Worm (Caenorhabditis elegans) whole organism, late embryonic: ENCODE data around the gene lnp-1.

Experiments used
- C38D4.7 ChIP-seq: fragments of 200-800 bp; sonication (Bioruptor generic); optimal IDR thresholded peaks from 2 replicates; lab custom pipeline; 2018; ENCODE audit warnings: mild to moderate bottlenecking, missing genetic modification characterization, moderate library complexity, missing compliant biosample characterization
- F13H6.1 ChIP-seq: sonication (generic microtip); optimal IDR thresholded peaks from 2 replicates; lab custom pipeline; 2016; ENCODE audit warnings: missing genetic modification characterization, missing compliant biosample characterization
- K02D7.2 ChIP-seq: sonication (generic microtip); optimal IDR thresholded peaks from 2 replicates; lab custom pipeline; 2017; ENCODE audit warnings: mild to moderate bottlenecking, missing genetic modification characterization, missing compliant biosample characterization
- T23F11.4 ChIP-seq: fragments of 200-800 bp; sonication (Bioruptor generic); optimal IDR thresholded peaks from 2 replicates; lab custom pipeline; 2018; ENCODE audit warnings: mild to moderate bottlenecking, missing genetic modification characterization, missing compliant biosample characterization
- ceh-2 ChIP-seq: sonication (generic microtip); optimal IDR thresholded peaks from 2 replicates; lab custom pipeline; 2016; ENCODE audit warnings: missing genotype, missing genetic modification characterization, missing compliant biosample characterization
- ceh-22 ChIP-seq: sonication (generic microtip); optimal IDR thresholded peaks from 2 replicates; lab custom pipeline; 2017; ENCODE audit warnings: missing biosample characterization, missing genetic modification characterization
- ceh-24 ChIP-seq: sonication (generic microtip); optimal IDR thresholded peaks from 2 replicates; lab custom pipeline; 2016; ENCODE audit warnings: mild to moderate bottlenecking, missing genetic modification characterization, missing compliant biosample characterization
- ceh-30 ChIP-seq: fragments of 150-350 bp; optimal IDR thresholded peaks from 2 replicates; lab custom pipeline; 2014; ENCODE audit warnings: missing biosample characterization, missing genetic modification characterization
- ceh-31 ChIP-seq: sonication (generic microtip); optimal IDR thresholded peaks from 2 replicates; lab custom pipeline; 2016; ENCODE audit warnings: missing genetic modification characterization, missing compliant biosample characterization
- ceh-45 ChIP-seq: fragments of 200-800 bp; sonication (Bioruptor generic); IDR thresholded peaks from 2 replicates; pipeline ENCODE4 v1.3.6; 2022; ENCODE audit warnings: missing genetic modification reagents, missing genetic modification characterization, missing compliant biosample characterization
- ceh-6 ChIP-seq: fragments of 200-800 bp; sonication (Bioruptor generic); optimal IDR thresholded peaks from 2 replicates; lab custom pipeline; 2018; ENCODE audit warnings: mild to moderate bottlenecking, missing genetic modification characterization, missing compliant biosample characterization
- dve-1 ChIP-seq: sonication (generic microtip); optimal IDR thresholded peaks from 2 replicates; lab custom pipeline; 2017; ENCODE audit warnings: antibody characterized with exemption, mild to moderate bottlenecking, missing genetic modification characterization, missing compliant biosample characterization
- elt-2 ChIP-seq: sonication (generic microtip); optimal IDR thresholded peaks from 2 replicates; lab custom pipeline; 2016; ENCODE audit warnings: missing genetic modification reagents, missing genetic modification characterization, missing compliant biosample characterization
- elt-4 ChIP-seq: sonication (generic microtip); optimal IDR thresholded peaks from 2 replicates; lab custom pipeline; 2016; ENCODE audit warnings: missing genetic modification characterization, missing compliant biosample characterization
- ets-4 ChIP-seq: sonication (generic microtip); optimal IDR thresholded peaks from 2 replicates; lab custom pipeline; 2016; ENCODE audit warnings: missing genetic modification characterization, missing compliant biosample characterization
- fax-1 ChIP-seq: sonication (generic microtip); optimal IDR thresholded peaks from 2 replicates; lab custom pipeline; 2016; ENCODE audit warnings: missing genotype, missing genetic modification characterization, missing compliant biosample characterization
- fkh-10 ChIP-seq: fragments of 150-350 bp; optimal IDR thresholded peaks from 2 replicates; lab custom pipeline; 2014; ENCODE audit warnings: missing biosample characterization, missing genetic modification reagents, missing genetic modification characterization
- hlh-13 ChIP-seq: fragments of 200-800 bp; sonication (Bioruptor generic); optimal IDR thresholded peaks from 2 replicates; lab custom pipeline; 2018; ENCODE audit warnings: mild to moderate bottlenecking, missing genetic modification characterization, missing compliant biosample characterization
- hlh-30 ChIP-seq: sonication (generic microtip); optimal IDR thresholded peaks from 2 replicates; lab custom pipeline; 2017; ENCODE audit warnings: antibody characterized with exemption, missing genetic modification characterization, missing compliant biosample characterization; ENCODE audit not compliant: insufficient read depth
- hlh-6 ChIP-seq: sonication (generic microtip); optimal IDR thresholded peaks from 2 replicates; lab custom pipeline; 2016; ENCODE audit warnings: missing genotype, missing genetic modification characterization, missing compliant biosample characterization
- hlh-8 ChIP-seq: sonication (generic microtip); optimal IDR thresholded peaks from 2 replicates; lab custom pipeline; 2016; ENCODE audit warnings: missing genotype, missing genetic modification characterization, missing compliant biosample characterization
- lim-6 ChIP-seq: sonication (generic microtip); optimal IDR thresholded peaks from 2 replicates; lab custom pipeline; 2016; ENCODE audit warnings: missing genetic modification characterization, missing compliant biosample characterization
- mec-3 ChIP-seq: sonication (generic microtip); optimal IDR thresholded peaks from 2 replicates; lab custom pipeline; 2016; ENCODE audit warnings: borderline replicate concordance, missing genetic modification characterization, missing compliant biosample characterization
- nfya-1 ChIP-seq: sonication (generic microtip); optimal IDR thresholded peaks from 2 replicates; lab custom pipeline; 2017; ENCODE audit warnings: missing genetic modification characterization, mild to moderate bottlenecking, missing compliant biosample characterization, antibody characterized with exemption, moderate library complexity
- nhr-11 ChIP-seq: fragments of 150-350 bp; optimal IDR thresholded peaks from 2 replicates; lab custom pipeline; 2014; ENCODE audit warnings: missing biosample characterization, missing genetic modification characterization
- nhr-232 ChIP-seq: sonication (generic microtip); optimal IDR thresholded peaks from 2 replicates; lab custom pipeline; 2016; ENCODE audit warnings: missing genetic modification characterization, missing compliant biosample characterization
- npax-4 ChIP-seq: sonication (generic microtip); optimal IDR thresholded peaks from 2 replicates; lab custom pipeline; 2016; ENCODE audit warnings: missing genetic modification characterization, missing compliant biosample characterization
- odd-2 ChIP-seq: sonication (generic microtip); optimal IDR thresholded peaks from 2 replicates; lab custom pipeline; 2017; ENCODE audit warnings: antibody characterized with exemption, mild to moderate bottlenecking, missing genetic modification characterization, missing compliant biosample characterization
- pat-9 ChIP-seq: fragments of 200-800 bp; sonication (Bioruptor generic); optimal IDR thresholded peaks from 2 replicates; lab custom pipeline; 2018; ENCODE audit warnings: mild to moderate bottlenecking, missing genetic modification characterization, moderate library complexity, missing compliant biosample characterization
- pha-2 ChIP-seq: sonication (generic microtip); optimal IDR thresholded peaks from 2 replicates; lab custom pipeline; 2017; ENCODE audit warnings: mild to moderate bottlenecking, missing genetic modification characterization, missing compliant biosample characterization
- pqm-1 ChIP-seq: sonication (generic microtip); optimal IDR thresholded peaks from 2 replicates; lab custom pipeline; 2016; ENCODE audit warnings: missing genetic modification characterization, missing compliant biosample characterization
- pros-1 ChIP-seq: fragments of 150-350 bp; optimal IDR thresholded peaks from 2 replicates; lab custom pipeline; 2014; ENCODE audit warnings: missing biosample characterization, missing genetic modification reagents, missing genetic modification characterization
- rnt-1 ChIP-seq: sonication (generic microtip); optimal IDR thresholded peaks from 2 replicates; lab custom pipeline; 2016; ENCODE audit warnings: missing genetic modification characterization, missing compliant biosample characterization
- sox-2 ChIP-seq: fragments of 200-800 bp; sonication (Bioruptor generic); IDR thresholded peaks from 2 replicates; pipeline ENCODE4 v1.3.6; 2022; ENCODE audit warnings: missing genetic modification reagents, missing genetic modification characterization, missing compliant biosample characterization
- sox-4 ChIP-seq: sonication (generic microtip); optimal IDR thresholded peaks from 2 replicates; lab custom pipeline; 2017; ENCODE audit warnings: mild to moderate bottlenecking, missing genetic modification characterization, inconsistent platforms, missing compliant biosample characterization
- syd-9 ChIP-seq: sonication (generic microtip); optimal IDR thresholded peaks from 2 replicates; lab custom pipeline; 2016; ENCODE audit warnings: mild to moderate bottlenecking, missing genetic modification characterization, moderate library complexity, missing compliant biosample characterization
- tbx-2 ChIP-seq: sonication (generic microtip); optimal IDR thresholded peaks from 2 replicates; lab custom pipeline; 2016; ENCODE audit warnings: missing genetic modification characterization, missing compliant biosample characterization
- tbx-7 ChIP-seq: sonication (generic microtip); optimal IDR thresholded peaks from 2 replicates; lab custom pipeline; 2016; ENCODE audit warnings: missing genotype, missing genetic modification characterization, missing compliant biosample characterization
- unc-42 ChIP-seq: sonication (generic microtip); optimal IDR thresholded peaks from 2 replicates; lab custom pipeline; 2016; ENCODE audit warnings: missing genotype, missing genetic modification characterization, missing compliant biosample characterization
- unc-86 ChIP-seq: sonication (generic microtip); optimal IDR thresholded peaks from 2 replicates; lab custom pipeline; 2016; ENCODE audit warnings: missing genetic modification characterization, missing compliant biosample characterization
- zip-5 ChIP-seq: sonication (generic microtip); optimal IDR thresholded peaks from 2 replicates; lab custom pipeline; 2016; ENCODE audit warnings: missing genetic modification characterization, missing compliant biosample characterization

lnp-1 gene

ce11 chrX:4585579-4585978, 3.0 kb upstream of the lnp-1 start, which contains the start of gene C05E11.7:
TSS of gene C05E11.7 (minus strand) at chrX:4585679.
- TF ChIP-seq lim-6 (tag; lab: Kevin White, UChicago) (no peak), mec-3 (tag; lab: Kevin White, UChicago) (no peak), ceh-22 (tag; lab: Kevin White, UChicago) (no peak), ceh-30 (tag; lab: Kevin White, UChicago) (no peak), F13H6.1 (tag; lab: Kevin White, UChicago) (no peak), K02D7.2 (tag; lab: Kevin White, UChicago) (no peak), ceh-2 (no peak), npax-4 (tag; lab: Kevin White, UChicago) (no peak), rnt-1 (no peak), hlh-8 (no peak), nfya-1 (tag; lab: Kevin White, UChicago) (no peak), syd-9 (tag; lab: Kevin White, UChicago) (no peak), unc-86 (tag; lab: Kevin White, UChicago) (no peak), ceh-45 (no peak), pha-2 (no peak), elt-4 (tag; lab: Kevin White, UChicago) (no peak), hlh-6 (tag; lab: Kevin White, UChicago) (no peak)

ce11 chrX:4586617-4587016, 1.9 kb upstream of the lnp-1 start, which contains the start of gene C05E11.2:
TSS of gene C05E11.2 (plus strand) at chrX:4586917.
- TF ChIP-seq odd-2 (tag; lab: Kevin White, UChicago) (no peak), K02D7.2 (tag; lab: Kevin White, UChicago) (no peak), pat-9 (tag; lab: Kevin White, UChicago) (no peak), sox-4 (tag; lab: Kevin White, UChicago) (no peak), pha-2 (no peak), ceh-6 (no peak), tbx-2 (tag; lab: Kevin White, UChicago) (no peak), hlh-13 (GFP tag; lab: Kevin White, UChicago) (no peak), T23F11.4 (GFP tag; lab: Kevin White, UChicago) (no peak), npax-4 (tag; lab: Kevin White, UChicago) (no peak), ets-4 (no peak)

- TF ChIP-seq sox-2 (GFP tag; lab: Robert Waterston, UW) (no peak), C38D4.7 (GFP tag; lab: Kevin White, UChicago) (no peak), pqm-1 (no peak), nfya-1 (tag; lab: Kevin White, UChicago) (peak; percentile 28), pros-1 (tag; lab: Kevin White, UChicago) (no peak), fax-1 (tag; lab: Kevin White, UChicago) (no peak), unc-42 (tag; lab: Kevin White, UChicago) (peak; percentile 61), elt-2 (peak; percentile 6)
These were observed 628 bp upstream of the lnp-1 start for ce11 chrX:4587934-4588333.

ce11 chrX:4592250-4592649, 3.7 kb downstream of the lnp-1 start, which contains the start of gene flp-12:
TSS of gene flp-12 (minus strand) at chrX:4592350.
- no peak for TF ChIP-seq fkh-10 (GFP tag; lab: Kevin White, UChicago)
- no peak for TF ChIP-seq hlh-30 (tag; lab: Kevin White, UChicago)
- TF ChIP-seq, all 69 proteins: peak for 0

ce11 chrX:4597419-4597818, 8.9 kb downstream of the lnp-1 start:
- TF ChIP-seq ceh-31 (tag; lab: Kevin White, UChicago) (no peak), nhr-232 (tag; lab: Kevin White, UChicago) (no peak), dve-1 (no peak), nhr-11 (tag; lab: Kevin White, UChicago) (no peak), zip-5 (tag; lab: Kevin White, UChicago) (no peak), pqm-1 (no peak), ceh-24 (tag; lab: Kevin White, UChicago) (no peak), mec-3 (tag; lab: Kevin White, UChicago) (no peak), T23F11.4 (GFP tag; lab: Kevin White, UChicago) (no peak), tbx-7 (no peak)
- TF ChIP-seq, all 69 proteins: peak for 0
